Worm (Caenorhabditis elegans) whole organism, L1 larva: Measurements from ENCODE around the gene sra-2.

Source experiments
- alr-1 ChIP-seq: fragments of 200-800 bp; sonication (Bioruptor generic); optimal IDR thresholded peaks from 2 replicates; lab custom pipeline; 2018; ENCODE audit warnings: borderline replicate concordance, mild to moderate bottlenecking, missing genetic modification characterization, missing compliant biosample characterization
- ama-1 ChIP-seq: fragments of 150-350 bp; optimal IDR thresholded peaks from 2 replicates; lab custom pipeline; 2014
- dsc-1 ChIP-seq: sonication (generic microtip); optimal IDR thresholded peaks from 2 replicates; lab custom pipeline; 2016; ENCODE audit warnings: mild to moderate bottlenecking, missing genetic modification characterization, missing compliant biosample characterization
- egl-27 ChIP-seq, 2 experiments: fragments of 150-350 bp in 1 of 2; sonication (generic microtip); optimal IDR thresholded peaks; 3 replicates each; lab custom pipeline; 2017 to 2018; ENCODE audit warnings: missing biosample characterization in 2 of 2, missing genetic modification characterization in 2 of 2, missing genetic modification reagents in 2 of 2
- elt-2 ChIP-seq: sonication (generic microtip); optimal IDR thresholded peaks from 2 replicates; lab custom pipeline; 2016; ENCODE audit warnings: missing genetic modification characterization, mild to moderate bottlenecking, inconsistent platforms, missing compliant biosample characterization, missing genetic modification reagents
- fkh-10 ChIP-seq: sonication (generic microtip); optimal IDR thresholded peaks from 2 replicates; lab custom pipeline; 2017; ENCODE audit warnings: missing biosample characterization, missing genetic modification reagents, missing genetic modification characterization
- mdl-1 ChIP-seq, 2 experiments: fragments of 150-350 bp; optimal IDR thresholded peaks; 2 replicates each; lab custom pipeline; 2014 to 2017; ENCODE audit warnings: missing biosample characterization in 2 of 2, missing genetic modification characterization in 2 of 2, inconsistent platforms in 1 of 2
- nhr-11 ChIP-seq: fragments of 150-350 bp; optimal IDR thresholded peaks from 2 replicates; lab custom pipeline; 2014; ENCODE audit warnings: missing biosample characterization, missing genetic modification characterization
- nhr-12 ChIP-seq: sonication (generic microtip); optimal IDR thresholded peaks from 2 replicates; lab custom pipeline; 2017; ENCODE audit warnings: missing biosample characterization, missing genetic modification characterization
- nhr-76 ChIP-seq: sonication (generic microtip); optimal IDR thresholded peaks from 2 replicates; lab custom pipeline; 2017; ENCODE audit warnings: missing biosample characterization, missing genetic modification characterization
- zag-1 ChIP-seq: fragments of 150-350 bp; optimal IDR thresholded peaks from 2 replicates; lab custom pipeline; 2014; ENCODE audit warnings: missing biosample characterization, missing genetic modification characterization
- zip-4 ChIP-seq: fragments of 200-800 bp; sonication (Bioruptor generic); optimal IDR thresholded peaks from 2 replicates; lab custom pipeline; 2018; ENCODE audit warnings: mild to moderate bottlenecking, missing genetic modification characterization, moderate library complexity, missing compliant biosample characterization
- ztf-4 ChIP-seq: fragments of 150-350 bp; optimal IDR thresholded peaks from 2 replicates; lab custom pipeline; 2014; ENCODE audit warnings: missing biosample characterization, missing genetic modification characterization

DNA sequence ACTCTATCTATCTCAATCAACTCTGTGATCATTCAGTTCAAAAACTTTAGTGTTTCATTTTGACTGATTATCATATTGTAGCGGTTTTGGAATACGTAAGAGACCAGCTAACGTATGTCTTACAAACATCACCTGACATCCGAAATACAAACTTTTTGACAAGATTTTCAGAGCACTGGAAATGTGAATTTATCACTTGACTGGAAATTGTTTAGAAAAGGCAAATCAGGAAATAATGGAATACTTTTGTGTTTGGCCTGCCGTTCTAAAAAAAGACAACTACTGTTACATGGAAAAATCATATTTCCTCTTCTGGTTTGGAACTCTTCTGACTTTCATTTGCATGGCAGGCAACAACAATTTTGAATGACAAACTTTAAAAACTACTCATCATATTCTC is 23.0 kb downstream of the sra-2 start, which contains the start of gene F35H8.12:
- TF ChIP-seq dsc-1 (no peak), egl-27 (tag; optimal IDR thresholded peaks at IDR 0.05; lab: Kevin White, UChicago) (no peak), nhr-11 (tag; lab: Kevin White, UChicago) (no peak), ama-1 (no peak), alr-1 (no peak), mdl-1 (tag; optimal IDR thresholded peaks at IDR 0.05; lab: Kevin White, UChicago) (no peak), elt-2 (no peak), zag-1 (tag; lab: Kevin White, UChicago) (no peak), zip-4 (GFP tag; lab: Kevin White, UChicago) (no peak), nhr-12 (tag; lab: Kevin White, UChicago) (no peak), fkh-10 (no peak), nhr-76 (tag; lab: Kevin White, UChicago) (no peak), ztf-4 (tag; lab: Kevin White, UChicago) (no peak)
